Worm (Caenorhabditis elegans): ENCODE data around the gene hpo-34.

The hpo-34 gene

ce11 chrX:11480990-11481824, 37.7 kb downstream of the hpo-34 start:
- no peak for TF ChIP-seq klf-2 (GFP tag; conservative IDR thresholded peaks at IDR 0.05)
- no peak for TF ChIP-seq med-1 (GFP tag; optimal IDR thresholded peaks at IDR 0.05; ENCODE audit: insufficient read depth)
- no peak for TF ChIP-seq tab-1 (GFP tag; IDR thresholded peaks at IDR 0.05)
- no peak for TF ChIP-seq T22C8.4 (GFP tag; IDR thresholded peaks at IDR 0.05)
- no peak for TF ChIP-seq flt-1 (GFP tag; IDR thresholded peaks at IDR 0.05)
- TF ChIP-seq ref-1 (GFP tag; conservative IDR thresholded peaks at IDR 0.05) = no peak
- TF ChIP-seq ztf-29 (GFP tag; IDR thresholded peaks at IDR 0.05) = no peak
- TF ChIP-seq cog-1 (tag; optimal IDR thresholded peaks at IDR 0.05) = no peak
- no peak for TF ChIP-seq ztf-23 (GFP tag; IDR thresholded peaks at IDR 0.05)

- TF ChIP-seq ref-1 (GFP tag; conservative IDR thresholded peaks at IDR 0.05) (no peak), klf-2 (GFP tag; conservative IDR thresholded peaks at IDR 0.05) (no peak), flt-1 (GFP tag; IDR thresholded peaks at IDR 0.05) (no peak), cog-1 (tag; optimal IDR thresholded peaks at IDR 0.05) (no peak), tab-1 (GFP tag; IDR thresholded peaks at IDR 0.05) (no peak), ztf-29 (GFP tag; IDR thresholded peaks at IDR 0.05) (no peak), ztf-23 (GFP tag; IDR thresholded peaks at IDR 0.05) (no peak), med-1 (GFP tag; optimal IDR thresholded peaks at IDR 0.05; ENCODE audit: insufficient read depth) (no peak)
Measured at ce11 chrX:11480032-11480431, 38.8 kb downstream of the hpo-34 start.

- no peak for TF ChIP-seq med-1 (GFP tag; optimal IDR thresholded peaks at IDR 0.05; ENCODE audit: insufficient read depth)
- TF ChIP-seq tab-1 (GFP tag; IDR thresholded peaks at IDR 0.05) = no peak
- no peak for TF ChIP-seq cog-1 (tag; optimal IDR thresholded peaks at IDR 0.05)
- TF ChIP-seq flt-1 (GFP tag; IDR thresholded peaks at IDR 0.05) = no peak
- TF ChIP-seq ref-1 (GFP tag; conservative IDR thresholded peaks at IDR 0.05) = no peak
- no peak for TF ChIP-seq ztf-29 (GFP tag; IDR thresholded peaks at IDR 0.05)
- no peak for TF ChIP-seq T22C8.4 (GFP tag; IDR thresholded peaks at IDR 0.05)
Measured at ce11 chrX:11479321-11479863, 39.5 kb downstream of the hpo-34 start.

DNA sequence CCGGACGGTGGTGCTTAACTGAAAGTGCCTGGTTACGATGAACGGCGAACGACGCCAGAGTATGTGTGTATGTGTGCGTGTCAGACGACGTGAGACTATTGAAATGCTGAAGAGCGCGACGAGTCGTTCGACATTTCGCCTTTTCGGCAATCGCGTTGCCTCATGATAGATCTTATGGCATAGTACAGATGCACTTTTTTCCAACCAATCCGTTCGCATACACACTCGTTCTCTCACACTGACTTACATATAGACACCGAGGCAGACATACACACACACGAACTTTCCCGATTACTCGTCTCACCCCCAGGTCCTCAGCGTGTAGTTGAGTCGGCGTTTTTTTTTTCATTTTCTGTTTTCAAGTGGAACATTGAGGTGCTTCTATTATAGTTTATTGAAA, 40.1 kb downstream of the hpo-34 start:
- no peak for TF ChIP-seq T22C8.4 (GFP tag; IDR thresholded peaks at IDR 0.05)
- no peak for TF ChIP-seq med-1 (GFP tag; optimal IDR thresholded peaks at IDR 0.05; ENCODE audit: insufficient read depth)
- no peak for TF ChIP-seq ref-1 (GFP tag; conservative IDR thresholded peaks at IDR 0.05)
- no peak for TF ChIP-seq klf-2 (GFP tag; conservative IDR thresholded peaks at IDR 0.05)
- TF ChIP-seq tab-1 (GFP tag; IDR thresholded peaks at IDR 0.05) = no peak
- TF ChIP-seq ztf-23 (GFP tag; IDR thresholded peaks at IDR 0.05) = no peak

- no peak for TF ChIP-seq ztf-29 (GFP tag; IDR thresholded peaks at IDR 0.05)
- no peak for TF ChIP-seq ref-1 (GFP tag; conservative IDR thresholded peaks at IDR 0.05)
- TF ChIP-seq cog-1 (tag; optimal IDR thresholded peaks at IDR 0.05) = no peak
- TF ChIP-seq ztf-23 (GFP tag; IDR thresholded peaks at IDR 0.05) = no peak
- TF ChIP-seq flt-1 (GFP tag; IDR thresholded peaks at IDR 0.05) = no peak
- no peak for TF ChIP-seq med-1 (GFP tag; optimal IDR thresholded peaks at IDR 0.05; ENCODE audit: insufficient read depth)
- TF ChIP-seq T22C8.4 (GFP tag; IDR thresholded peaks at IDR 0.05) = no peak
- no peak for TF ChIP-seq klf-2 (GFP tag; conservative IDR thresholded peaks at IDR 0.05)
- no peak for TF ChIP-seq tab-1 (GFP tag; IDR thresholded peaks at IDR 0.05)
Measured at ce11 chrX:11477748-11478147, 41.1 kb downstream of the hpo-34 start.

DNA sequence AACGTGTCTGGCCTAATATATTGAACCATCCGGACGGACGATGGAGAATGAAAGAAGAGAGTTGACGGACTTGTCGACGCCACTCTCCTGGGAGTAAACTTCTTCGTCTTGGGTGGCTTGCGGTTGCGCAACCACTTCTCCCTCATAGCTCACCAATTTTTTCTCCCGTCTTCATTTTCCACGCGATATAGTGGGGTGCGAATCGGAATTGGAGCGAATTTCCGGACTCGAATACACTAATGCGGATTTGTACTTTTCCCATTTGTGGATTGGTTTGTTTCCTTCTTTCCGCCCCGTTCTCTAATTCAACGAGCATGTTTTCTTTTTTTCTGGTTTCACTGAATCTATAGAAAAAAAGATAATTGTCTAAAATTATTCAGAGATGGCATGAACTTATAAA, 43.1 kb downstream of the hpo-34 start:
- TF ChIP-seq klf-2 (GFP tag; conservative IDR thresholded peaks at IDR 0.05) (no peak), ztf-23 (GFP tag; IDR thresholded peaks at IDR 0.05) (no peak), med-1 (GFP tag; optimal IDR thresholded peaks at IDR 0.05; ENCODE audit: insufficient read depth) (no peak), flt-1 (GFP tag; IDR thresholded peaks at IDR 0.05) (no peak), cog-1 (tag; optimal IDR thresholded peaks at IDR 0.05) (no peak), tab-1 (GFP tag; IDR thresholded peaks at IDR 0.05) (no peak), ref-1 (GFP tag; conservative IDR thresholded peaks at IDR 0.05) (no peak), T22C8.4 (GFP tag; IDR thresholded peaks at IDR 0.05) (no peak), ztf-29 (GFP tag; IDR thresholded peaks at IDR 0.05) (no peak)

DNA sequence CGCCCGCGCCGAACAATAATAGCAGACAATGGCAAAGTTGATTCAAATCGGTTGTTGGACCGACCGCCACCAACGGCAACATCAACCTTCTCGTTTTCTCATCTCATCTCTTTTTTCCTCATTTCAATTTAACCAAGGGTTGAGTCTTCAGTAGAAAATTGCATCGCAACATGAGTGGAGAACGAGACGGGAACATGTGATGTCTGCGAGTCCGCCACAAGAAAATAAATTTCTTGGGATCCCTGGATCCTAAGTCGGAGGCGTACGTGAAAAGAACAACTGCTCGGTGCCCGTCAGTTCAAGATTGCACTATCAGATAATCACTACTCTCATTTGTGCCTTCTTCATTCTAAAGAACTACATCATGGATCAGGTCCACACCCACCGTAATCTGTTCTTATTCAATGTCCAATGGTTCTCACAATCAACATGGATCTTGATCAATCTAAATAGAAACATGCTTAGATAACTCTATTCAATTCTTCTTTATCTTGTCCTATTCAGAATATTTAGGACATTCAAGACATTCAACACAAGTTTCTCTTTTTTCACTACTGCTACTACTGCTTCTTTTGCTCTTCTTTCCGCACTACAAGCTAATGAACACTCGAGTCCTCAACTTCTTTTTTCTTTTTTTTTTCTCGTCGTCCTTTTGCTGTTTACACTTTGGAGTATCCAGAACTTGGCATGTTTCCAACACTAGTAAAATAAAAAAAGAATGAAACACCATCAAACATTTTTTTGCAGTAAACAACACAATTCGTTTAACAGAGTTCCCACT, 44.1 kb downstream of the hpo-34 start:
- TF ChIP-seq flt-1 (GFP tag; IDR thresholded peaks at IDR 0.05) = no peak
- TF ChIP-seq ztf-29 (GFP tag; IDR thresholded peaks at IDR 0.05) = no peak
- TF ChIP-seq T22C8.4 (GFP tag; IDR thresholded peaks at IDR 0.05) = no peak
- TF ChIP-seq ztf-23 (GFP tag; IDR thresholded peaks at IDR 0.05) = no peak
- TF ChIP-seq ref-1 (GFP tag; conservative IDR thresholded peaks at IDR 0.05) = no peak
- no peak for TF ChIP-seq cog-1 (tag; optimal IDR thresholded peaks at IDR 0.05)
- TF ChIP-seq tab-1 (GFP tag; IDR thresholded peaks at IDR 0.05) = no peak
- no peak for TF ChIP-seq med-1 (GFP tag; optimal IDR thresholded peaks at IDR 0.05; ENCODE audit: insufficient read depth)
- no peak for TF ChIP-seq klf-2 (GFP tag; conservative IDR thresholded peaks at IDR 0.05)

ce11 chrX:11474149-11474585, 44.7 kb downstream of the hpo-34 start:
- no peak for TF ChIP-seq flt-1 (GFP tag; IDR thresholded peaks at IDR 0.05)
- TF ChIP-seq ztf-29 (GFP tag; IDR thresholded peaks at IDR 0.05) = no peak
- no peak for TF ChIP-seq klf-2 (GFP tag; conservative IDR thresholded peaks at IDR 0.05)
- no peak for TF ChIP-seq ztf-23 (GFP tag; IDR thresholded peaks at IDR 0.05)
- TF ChIP-seq ref-1 (GFP tag; conservative IDR thresholded peaks at IDR 0.05) = no peak
- no peak for TF ChIP-seq cog-1 (tag; optimal IDR thresholded peaks at IDR 0.05)
- no peak for TF ChIP-seq T22C8.4 (GFP tag; IDR thresholded peaks at IDR 0.05)

Measured in whole organism, midembryonic.